Worm (Caenorhabditis elegans): ENCODE results near the gene mltn-12.
"Not testable (repeated sequence)": the region's sequence is repeated elsewhere in the genome, so short reads cannot be mapped to it uniquely, and the experiment has no call there.

ce11 chrIV:8961109-8961508 lies 31.8 kb upstream of the mltn-12 start:
- not testable (repeated sequence) for TF ChIP-seq xnd-1 (tag; optimal IDR thresholded peaks at IDR 0.05); pbrm-1 (GFP tag; IDR thresholded peaks at IDR 0.05); bed-1 (GFP tag; IDR thresholded peaks at IDR 0.05); unc-62 (GFP tag; optimal IDR thresholded peaks at IDR 0.05); ama-1 (optimal IDR thresholded peaks at IDR 0.05); ama-1 (GFP tag; optimal IDR thresholded peaks at IDR 0.05); pha-4 (tag; optimal IDR thresholded peaks at IDR 0.05); him-1 (tag; optimal IDR thresholded peaks at IDR 0.05); somi-1 (GFP tag; optimal IDR thresholded peaks at IDR 0.05); sea-2 (GFP tag; IDR thresholded peaks at IDR 0.05); lin-35 (GFP tag; optimal IDR thresholded peaks at IDR 0.05); F57C9.4 (tag; optimal IDR thresholded peaks at IDR 0.05)

Data from whole organism, young adult.